Worm (Caenorhabditis elegans): ENCODE measurements around the gene ZC204.14.

ce11 chrII:1646199-1646598 is 16.6 kb downstream of the ZC204.14 start, which contains the start of gene ZC204.17:
- TF ChIP-seq fkh-10 (GFP tag; optimal IDR thresholded peaks at IDR 0.05) (no peak), elt-3 (tag; optimal IDR thresholded peaks at IDR 0.05) (no peak), nhr-11 (tag; optimal IDR thresholded peaks at IDR 0.05) (no peak)

All from whole organism, L1 larva.